Worm (Caenorhabditis elegans): ENCODE data around the gene scl-9.

The scl-9 gene

ce11 chrIV:13051073-13051472, 4.1 kb downstream of the scl-9 start, which contains the start of gene scl-11:
Gene scl-11 (plus strand): TSS chrIV:13051373.
- TF ChIP-seq egl-13 (tag; optimal IDR thresholded peaks at IDR 0.05) (no peak), alr-1 (tag; optimal IDR thresholded peaks at IDR 0.05; ENCODE audit: borderline replicate concordance) (no peak), lin-15B (tag; optimal IDR thresholded peaks at IDR 0.05) (no peak), ces-1 (GFP tag; optimal IDR thresholded peaks at IDR 0.05) (no peak), unc-86 (tag; optimal IDR thresholded peaks at IDR 0.05) (no peak), ztf-11 (tag; optimal IDR thresholded peaks at IDR 0.05) (no peak), nhr-47 (tag; optimal IDR thresholded peaks at IDR 0.05) (no peak), sptf-1 (tag; optimal IDR thresholded peaks at IDR 0.05) (no peak)

ce11 chrIV:13052568-13052967, 5.6 kb downstream of the scl-9 start, which contains the start of gene F49E11.7:
Gene F49E11.7 (plus strand): TSS chrIV:13052868.
- TF ChIP-seq efl-1 (optimal IDR thresholded peaks at IDR 0.05) = no peak
- peak in 1 of 2 experiments; percentile 17 for TF ChIP-seq efl-1 (GFP tag; optimal IDR thresholded peaks at IDR 0.05 in 1 of 2)
- no peak for TF ChIP-seq ztf-11 (tag; optimal IDR thresholded peaks at IDR 0.05)

ce11 chrIV:13056026-13056425, 9.1 kb downstream of the scl-9 start, which contains the start of gene scl-1:
Gene scl-1 (plus strand): TSS chrIV:13056326.
- no peak for TF ChIP-seq unc-98 (GFP tag; IDR thresholded peaks at IDR 0.05)
- TF ChIP-seq nhr-20 (tag; optimal IDR thresholded peaks at IDR 0.05) = no peak
- TF ChIP-seq sptf-1 (tag; optimal IDR thresholded peaks at IDR 0.05) = no peak
- TF ChIP-seq lin-39 (tag; optimal IDR thresholded peaks at IDR 0.05) = no peak
- no peak for TF ChIP-seq vab-15 (tag; optimal IDR thresholded peaks at IDR 0.05)
- TF ChIP-seq xbp-1 (tag; optimal IDR thresholded peaks at IDR 0.05) = no peak
- TF ChIP-seq nhr-76 (tag; optimal IDR thresholded peaks at IDR 0.05) = no peak
- no peak for TF ChIP-seq efl-1 (optimal IDR thresholded peaks at IDR 0.05)
- no peak for TF ChIP-seq efl-1 (GFP tag; optimal IDR thresholded peaks at IDR 0.05 in 1 of 2)
- no peak for TF ChIP-seq lin-15B (tag; optimal IDR thresholded peaks at IDR 0.05)
- no peak for TF ChIP-seq hpl-2 (GFP tag; optimal IDR thresholded peaks at IDR 0.05)
- TF ChIP-seq C04F5.9 (tag; optimal IDR thresholded peaks at IDR 0.05) = no peak
- no peak for TF ChIP-seq unc-86 (tag; optimal IDR thresholded peaks at IDR 0.05)
- TF ChIP-seq zag-1 (tag; optimal IDR thresholded peaks at IDR 0.05) = no peak

- TF ChIP-seq pag-3 (tag; optimal IDR thresholded peaks at IDR 0.05; ENCODE audit: borderline replicate concordance, insufficient read depth) (no peak), irx-1 (tag; optimal IDR thresholded peaks at IDR 0.05) (no peak), C04F5.9 (tag; optimal IDR thresholded peaks at IDR 0.05) (no peak), ceh-90 (tag; optimal IDR thresholded peaks at IDR 0.05) (no peak), nhr-11 (tag; optimal IDR thresholded peaks at IDR 0.05) (no peak), ces-1 (GFP tag; optimal IDR thresholded peaks at IDR 0.05) (no peak), vab-15 (tag; optimal IDR thresholded peaks at IDR 0.05) (no peak), swsn-7 (tag; optimal IDR thresholded peaks at IDR 0.05) (no peak), hlh-4 (tag; optimal IDR thresholded peaks at IDR 0.05) (no peak), nhr-20 (tag; optimal IDR thresholded peaks at IDR 0.05) (no peak), dpl-1 (GFP tag; optimal IDR thresholded peaks at IDR 0.05) (no peak), lsy-2 (tag; optimal IDR thresholded peaks at IDR 0.05) (no peak), lin-14 (GFP tag; optimal IDR thresholded peaks at IDR 0.05) (no peak), ceh-63 (GFP tag; optimal IDR thresholded peaks at IDR 0.05) (no peak), mep-1 (tag; optimal IDR thresholded peaks at IDR 0.05) (no peak), tlp-1 (tag; optimal IDR thresholded peaks at IDR 0.05) (peak; percentile 68), efl-1 (optimal IDR thresholded peaks at IDR 0.05) (no peak), efl-1 (GFP tag; optimal IDR thresholded peaks at IDR 0.05 in 1 of 2) (peak in 1 of 2 experiments; percentile 35), lin-15B (tag; optimal IDR thresholded peaks at IDR 0.05) (no peak), jun-1 (tag; optimal IDR thresholded peaks at IDR 0.05) (peak; percentile 80), snu-23 (GFP tag; optimal IDR thresholded peaks at IDR 0.05) (no peak), nhr-90 (tag; optimal IDR thresholded peaks at IDR 0.05; ENCODE audit: poor library complexity) (no peak), unc-86 (tag; optimal IDR thresholded peaks at IDR 0.05) (no peak), nhr-76 (tag; optimal IDR thresholded peaks at IDR 0.05) (no peak), unc-62 (GFP tag; optimal IDR thresholded peaks at IDR 0.05) (no peak), unc-30 (tag; optimal IDR thresholded peaks at IDR 0.05) (no peak), mdl-1 (tag; optimal IDR thresholded peaks at IDR 0.05) (peak in 1 of 2 experiments; percentile 0), rnt-1 (tag; optimal IDR thresholded peaks at IDR 0.05) (no peak), lin-35 (GFP tag; optimal IDR thresholded peaks at IDR 0.05) (peak in 1 of 2 experiments; percentile 36), pax-3 (tag; optimal IDR thresholded peaks at IDR 0.05) (no peak), F16B12.6 (tag; optimal IDR thresholded peaks at IDR 0.05) (no peak), elt-2 (tag; optimal IDR thresholded peaks at IDR 0.05) (peak; percentile 99), egl-27 (tag; optimal IDR thresholded peaks at IDR 0.05) (no peak), ceh-82 (tag; optimal IDR thresholded peaks at IDR 0.05) (no peak), grh-1 (GFP tag; IDR thresholded peaks at IDR 0.05) (no peak)
Observed at ce11 chrIV:13057418-13057817, 10.5 kb downstream of the scl-9 start, which contains the start of gene scl-2. Gene scl-2 (plus strand): TSS chrIV:13057710.

Data from whole organism, L1 larva.